Fruit fly (Drosophila melanogaster) whole organism, embryonic: ENCODE data around the gene CG33543.

ENCODE experiments used
- CG10321 ChIP-seq: fragments of 200-800 bp; sonication (Bioruptor generic); IDR thresholded peaks from 2 replicates; pipeline ENCODE4 v1.3.6; 2022; ENCODE audit warnings: missing biosample characterization, missing genetic modification characterization
- CG10462 ChIP-seq: fragments of 200-800 bp; sonication (Bioruptor generic); optimal IDR thresholded peaks from 2 replicates; lab custom pipeline; 2016; ENCODE audit warnings: missing biosample characterization, missing genetic modification characterization
- CG10959 ChIP-seq: fragments of 200-800 bp; sonication (Bioruptor generic); IDR thresholded peaks from 2 replicates; pipeline ENCODE4 v1.3.6; 2022; ENCODE audit warnings: missing biosample characterization, missing genetic modification characterization
- CG11085 ChIP-seq: fragments of 200-800 bp; sonication (Bioruptor generic); IDR thresholded peaks from 2 replicates; pipeline ENCODE4 v1.3.6; 2022; ENCODE audit warnings: missing biosample characterization, missing genetic modification characterization
- CG12104 ChIP-seq: fragments of 200-800 bp; sonication (Bioruptor generic); optimal IDR thresholded peaks from 3 replicates; lab custom pipeline; 2016; ENCODE audit warnings: missing biosample characterization, missing genetic modification characterization
- CG13424 ChIP-seq: fragments of 200-800 bp; sonication (Bioruptor generic); optimal IDR thresholded peaks from 2 replicates; lab custom pipeline; 2019; ENCODE audit warnings: missing biosample characterization, mild to moderate bottlenecking, missing genetic modification characterization, moderate library complexity
- CG13894 ChIP-seq: fragments of 200-800 bp; sonication (Bioruptor generic); optimal IDR thresholded peaks from 3 replicates; lab custom pipeline; 2018; ENCODE audit warnings: missing biosample characterization, mild to moderate bottlenecking, missing genetic modification characterization, moderate library complexity
- CG14860 ChIP-seq: fragments of 200-800 bp; sonication (Bioruptor generic); IDR thresholded peaks from 3 replicates; pipeline ENCODE4 v1.3.6; 2022; ENCODE audit warnings: missing biosample characterization, missing genetic modification characterization; ENCODE audit not compliant: partially characterized antibody
- CG1529 ChIP-seq: fragments of 200-800 bp; sonication (Bioruptor generic); optimal IDR thresholded peaks from 3 replicates; lab custom pipeline; 2018; ENCODE audit warnings: missing biosample characterization, missing genetic modification characterization
- CG18764 ChIP-seq: fragments of 200-800 bp; sonication (Bioruptor generic); optimal IDR thresholded peaks from 3 replicates; lab custom pipeline; 2016; ENCODE audit warnings: missing biosample characterization, missing genetic modification characterization
- CG2875 ChIP-seq: fragments of 200-800 bp; sonication (Bioruptor generic); optimal IDR thresholded peaks from 2 replicates; lab custom pipeline; 2017; ENCODE audit warnings: missing biosample characterization, mild to moderate bottlenecking, missing genetic modification characterization, missing genetic modification reagents
- CG3163 ChIP-seq: fragments of 200-800 bp; sonication (Bioruptor generic); optimal IDR thresholded peaks from 3 replicates; lab custom pipeline; 2016; ENCODE audit warnings: missing biosample characterization, missing genetic modification characterization
- CG33213 ChIP-seq: fragments of 200-800 bp; sonication (Bioruptor generic); optimal IDR thresholded peaks from 3 replicates; lab custom pipeline; 2016; ENCODE audit warnings: missing biosample characterization, missing genetic modification characterization
- CG3407 ChIP-seq: fragments of 200-800 bp; sonication (Bioruptor generic); optimal IDR thresholded peaks from 2 replicates; lab custom pipeline; 2018; ENCODE audit warnings: missing biosample characterization, mild to moderate bottlenecking, missing genetic modification characterization
- CG3995 ChIP-seq: fragments of 200-800 bp; sonication (Bioruptor generic); optimal IDR thresholded peaks from 3 replicates; lab custom pipeline; 2016; ENCODE audit warnings: missing biosample characterization, missing genetic modification characterization
- CG4404 ChIP-seq: fragments of 200-800 bp; sonication (Bioruptor generic); IDR thresholded peaks from 2 replicates; pipeline ENCODE4 v1.3.6; 2022; ENCODE audit warnings: missing biosample characterization, missing genetic modification characterization
- CG5245 ChIP-seq: fragments of 200-800 bp; sonication (Bioruptor generic); optimal IDR thresholded peaks from 3 replicates; lab custom pipeline; 2016; ENCODE audit warnings: missing biosample characterization, missing genetic modification characterization
- CG6272 ChIP-seq: fragments of 200-800 bp; sonication (Bioruptor generic); IDR thresholded peaks from 2 replicates; pipeline ENCODE4 v1.3.6; 2022; ENCODE audit warnings: missing biosample characterization, missing genetic modification characterization
- CG9215 ChIP-seq: fragments of 200-800 bp; sonication (Bioruptor generic); IDR thresholded peaks from 2 replicates; pipeline ENCODE4 v1.3.6; 2022; ENCODE audit warnings: missing biosample characterization, missing genetic modification characterization
- CG9797 ChIP-seq: fragments of 200-800 bp; sonication (Bioruptor generic); optimal IDR thresholded peaks from 3 replicates; lab custom pipeline; 2018; ENCODE audit warnings: missing biosample characterization, mild to moderate bottlenecking, missing genetic modification characterization
- D19B ChIP-seq: fragments of 200-800 bp; sonication (Bioruptor generic); optimal IDR thresholded peaks from 2 replicates; lab custom pipeline; 2017; ENCODE audit warnings: missing biosample characterization, mild to moderate bottlenecking, missing genetic modification characterization
- Dek ChIP-seq: fragments of 200-800 bp; sonication (Bioruptor generic); optimal IDR thresholded peaks from 3 replicates; lab custom pipeline; 2019; ENCODE audit warnings: missing biosample characterization, mild to moderate bottlenecking, missing genetic modification characterization, moderate library complexity
- Eip74EF ChIP-seq, 2 experiments: fragments of 200-800 bp in 1 of 2; fragments of >200 bp in 1 of 2; sonication (Bioruptor generic) in 1 of 2; optimal IDR thresholded peaks; 2 replicates each; lab custom pipeline; 2017 to 2019; ENCODE audit warnings: missing biosample characterization in 2 of 2, missing genetic modification characterization in 2 of 2, mild to moderate bottlenecking in 1 of 2, moderate library complexity in 1 of 2
- Ets65A ChIP-seq: fragments of 200-800 bp; sonication (Bioruptor generic); peaks from one replicate; lab custom pipeline; 2016; ENCODE audit warnings: missing biosample characterization, missing genetic modification characterization
- Ets97D ChIP-seq: fragments of 200-800 bp; sonication (Bioruptor generic); optimal IDR thresholded peaks from 3 replicates; lab custom pipeline; 2016; ENCODE audit warnings: missing biosample characterization, missing genetic modification characterization
- Gug ChIP-seq: fragments of 200-800 bp; sonication (Bioruptor generic); IDR thresholded peaks from 4 replicates; pipeline ENCODE4 v1.3.6; 2022; ENCODE audit warnings: missing biosample characterization, missing genetic modification characterization
- HmgD ChIP-seq: fragments of 200-800 bp; sonication (Bioruptor generic); optimal IDR thresholded peaks from 3 replicates; lab custom pipeline; 2016; ENCODE audit warnings: missing biosample characterization, missing genetic modification characterization
- Hmx ChIP-seq: fragments of 200-800 bp; sonication (Bioruptor generic); optimal IDR thresholded peaks from 2 replicates; lab custom pipeline; 2016; ENCODE audit warnings: missing biosample characterization, missing genetic modification characterization
- Hsf ChIP-seq: fragments of 200-800 bp; sonication (Bioruptor generic); optimal IDR thresholded peaks from 3 replicates; lab custom pipeline; 2016; ENCODE audit warnings: missing biosample characterization, missing genetic modification characterization
- Neu2 ChIP-seq: fragments of 200-800 bp; sonication (Bioruptor generic); optimal IDR thresholded peaks from 3 replicates; lab custom pipeline; 2016; ENCODE audit warnings: missing biosample characterization, missing genetic modification characterization, borderline replicate concordance
- NfI ChIP-seq: fragments of 200-800 bp; sonication (Bioruptor generic); optimal IDR thresholded peaks from 3 replicates; lab custom pipeline; 2018; ENCODE audit warnings: missing biosample characterization, mild to moderate bottlenecking, missing genetic modification characterization, moderate library complexity
- Ravus ChIP-seq: fragments of 200-800 bp; sonication (Bioruptor generic); IDR thresholded peaks from 2 replicates; pipeline ENCODE4 v1.3.6; 2022; ENCODE audit warnings: missing biosample characterization, missing genetic modification characterization
- Six4 ChIP-seq: fragments of 200-800 bp; sonication (Bioruptor generic); optimal IDR thresholded peaks from 2 replicates; lab custom pipeline; 2016; ENCODE audit warnings: missing biosample characterization, missing genetic modification characterization
- Sox100B ChIP-seq: fragments of 200-800 bp; sonication (Bioruptor generic); optimal IDR thresholded peaks from 3 replicates; lab custom pipeline; 2018; ENCODE audit warnings: missing biosample characterization, mild to moderate bottlenecking, missing genetic modification characterization
- Xrp1 ChIP-seq: fragments of 200-800 bp; sonication (Bioruptor generic); IDR thresholded peaks from 2 replicates; pipeline ENCODE4 v1.3.6; 2022; ENCODE audit warnings: missing biosample characterization, missing genetic modification characterization
- ase ChIP-seq: fragments of 200-800 bp; sonication (Bioruptor generic); IDR thresholded peaks from 3 replicates; pipeline ENCODE4 v1.3.6; 2022; ENCODE audit warnings: missing biosample characterization, missing genetic modification characterization
- br ChIP-seq: fragments of >200 bp; optimal IDR thresholded peaks from 2 replicates; lab custom pipeline; 2017
- croc ChIP-seq: fragments of 200-800 bp; sonication (Bioruptor generic); conservative IDR thresholded peaks from 3 replicates; pipeline ENCODE4 v1.3.6; 2022; ENCODE audit warnings: missing biosample characterization, missing genetic modification characterization
- dimm ChIP-seq: fragments of 200-800 bp; sonication (Bioruptor generic); IDR thresholded peaks from 2 replicates; pipeline ENCODE4 v1.3.6; 2022; ENCODE audit warnings: missing biosample characterization, missing genetic modification characterization
- fd64A ChIP-seq: fragments of 200-800 bp; sonication (Bioruptor generic); optimal IDR thresholded peaks from 3 replicates; lab custom pipeline; 2018; ENCODE audit warnings: missing biosample characterization, mild to moderate bottlenecking, missing genetic modification characterization
- gce ChIP-seq: fragments of 200-800 bp; sonication (Bioruptor generic); IDR thresholded peaks from 3 replicates; pipeline ENCODE4 v1.3.6; 2022; ENCODE audit warnings: missing biosample characterization, missing genetic modification characterization
- jigr1 ChIP-seq: fragments of 200-800 bp; sonication (Bioruptor generic); IDR thresholded peaks from 3 replicates; pipeline ENCODE4 v1.3.6; 2022; ENCODE audit warnings: missing biosample characterization, missing genetic modification characterization
- lbe ChIP-seq: fragments of 200-800 bp; sonication (Bioruptor generic); optimal IDR thresholded peaks from 2 replicates; lab custom pipeline; 2016; ENCODE audit warnings: missing biosample characterization, mild to moderate bottlenecking, missing genetic modification characterization
- lola ChIP-seq, 3 experiments: fragments of >200 bp in 2 of 3; fragments of 200-800 bp in 1 of 3; sonication (Bioruptor generic) in 1 of 3; optimal IDR thresholded peaks; 2 replicates each; lab custom pipeline; 2017 to 2019; ENCODE audit warnings: missing biosample characterization in 3 of 3, missing genetic modification characterization in 3 of 3, mild to moderate bottlenecking in 1 of 3, moderate library complexity in 1 of 3
- mld ChIP-seq: fragments of 200-800 bp; sonication (Bioruptor generic); IDR thresholded peaks from 3 replicates; pipeline ENCODE4 v1.3.6; 2022; ENCODE audit warnings: missing biosample characterization, missing genetic modification characterization; ENCODE audit not compliant: partially characterized antibody
- nerfin-2 ChIP-seq: fragments of 200-800 bp; sonication (Bioruptor generic); IDR thresholded peaks from 2 replicates; pipeline ENCODE4 v1.3.6; 2022; ENCODE audit warnings: missing biosample characterization, missing genetic modification characterization; ENCODE audit not compliant: partially characterized antibody
- sisA ChIP-seq: fragments of 200-800 bp; sonication (Bioruptor generic); IDR thresholded peaks from 2 replicates; pipeline ENCODE4 v1.3.6; 2022; ENCODE audit warnings: missing biosample characterization, missing genetic modification characterization
- sr ChIP-seq: fragments of 200-800 bp; sonication (Bioruptor generic); IDR thresholded peaks from 3 replicates; pipeline ENCODE4 v1.3.6; 2022; ENCODE audit warnings: missing biosample characterization, missing genetic modification characterization
- stwl ChIP-seq: fragments of 200-800 bp; sonication (Bioruptor generic); optimal IDR thresholded peaks from 3 replicates; lab custom pipeline; 2018; ENCODE audit warnings: missing biosample characterization, mild to moderate bottlenecking, missing genetic modification characterization, moderate library complexity
- tup ChIP-seq: fragments of 200-800 bp; sonication (Bioruptor generic); optimal IDR thresholded peaks from 2 replicates; lab custom pipeline; 2016; ENCODE audit warnings: missing biosample characterization, mild to moderate bottlenecking, missing genetic modification characterization, moderate library complexity

CG33543 gene

dm6 chr2L:2008980-2009954 is 3.2 kb upstream of the CG33543 start, which contains the start of gene CG4238 (continued):
- TF ChIP-seq nerfin-2 (GFP tag; lab: Robert Waterston, UW) (peak; percentile 52), CG33213 (GFP tag; lab: Kevin White, UChicago) (no peak), stwl (tag; lab: Kevin White, UChicago) (peak; percentile 55), CG10959 (GFP tag; lab: Robert Waterston, UW) (no peak), CG6272 (GFP tag; lab: Robert Waterston, UW) (no peak), lbe (GFP tag; lab: Kevin White, UChicago) (no peak), HmgD (no peak), Xrp1 (GFP tag; lab: Robert Waterston, UW) (no peak), Ravus (GFP tag; lab: Robert Waterston, UW) (no peak), tup (no peak), CG14860 (GFP tag; lab: Robert Waterston, UW) (peak; percentile 59), CG13894 (peak; percentile 4), croc (GFP tag; lab: Robert Waterston, UW) (no peak), fd64A (GFP tag; lab: Kevin White, UChicago) (no peak), D19B (GFP tag; lab: Kevin White, UChicago) (no peak), ase (GFP tag; lab: Robert Waterston, UW) (no peak), Six4 (GFP tag; lab: Kevin White, UChicago) (no peak), jigr1 (GFP tag; lab: Robert Waterston, UW) (no peak), CG9215 (GFP tag; lab: Robert Waterston, UW) (no peak), Eip74EF (GFP tag; optimal IDR thresholded peaks at IDR 0.05; lab: Kevin White, UChicago) (no peak), CG11085 (no peak), CG12104 (GFP tag; lab: Kevin White, UChicago) (no peak), NfI (GFP tag; lab: Kevin White, UChicago) (no peak), CG10321 (GFP tag; lab: Robert Waterston, UW) (no peak), CG3995 (GFP tag; lab: Kevin White, UChicago) (no peak), Hmx (GFP tag; lab: Kevin White, UChicago) (no peak), dimm (no peak), Gug (GFP tag; lab: Robert Waterston, UW) (no peak), br (lab: Kevin White, UChicago) (no peak), Neu2 (GFP tag; lab: Kevin White, UChicago) (no peak), CG4404 (GFP tag; lab: Robert Waterston, UW) (no peak), CG10462 (GFP tag; lab: Kevin White, UChicago) (no peak), sisA (GFP tag; lab: Robert Waterston, UW) (no peak), Hsf (GFP tag; lab: Kevin White, UChicago) (no peak), CG2875 (GFP tag; lab: Kevin White, UChicago) (no peak), sr (GFP tag; lab: Robert Waterston, UW) (no peak), CG18764 (GFP tag; lab: Kevin White, UChicago) (no peak), Sox100B (GFP tag; lab: Kevin White, UChicago) (no peak), mld (GFP tag; lab: Robert Waterston, UW) (peak; percentile 89), gce (no peak), CG3407 (GFP tag; lab: Kevin White, UChicago) (no peak), CG5245 (GFP tag; lab: Kevin White, UChicago) (no peak), CG1529 (GFP tag; lab: Kevin White, UChicago) (no peak), lola (GFP tag; optimal IDR thresholded peaks at IDR 0.05; lab: Kevin White, UChicago) (no peak), Ets97D (GFP tag; lab: Kevin White, UChicago) (peak; percentile 55), CG3163 (no peak), CG9797 (GFP tag; lab: Kevin White, UChicago) (no peak), Dek (tag; lab: Kevin White, UChicago) (peak; percentile 27), Ets65A (GFP tag; lab: Kevin White, UChicago) (no peak), CG13424 (tag; lab: Kevin White, UChicago) (no peak)
